Worm (Caenorhabditis elegans) whole organism, L4/young adult: ENCODE data around the gene fipr-8.

Source experiments
- W03F9.2 ChIP-seq: fragments of 150-350 bp; optimal IDR thresholded peaks from 2 replicates; lab custom pipeline; 2014; ENCODE audit warnings: missing biosample characterization, missing genetic modification characterization
- dao-5 ChIP-seq: sonication (generic microtip); optimal IDR thresholded peaks from 2 replicates; lab custom pipeline; 2016; ENCODE audit warnings: missing genotype, missing genetic modification characterization, moderate library complexity, missing compliant biosample characterization
- him-1 ChIP-seq: sonication (generic microtip); optimal IDR thresholded peaks from 2 replicates; lab custom pipeline; 2016; ENCODE audit warnings: missing genotype, missing genetic modification reagents, missing genetic modification characterization, missing compliant biosample characterization

DNA sequence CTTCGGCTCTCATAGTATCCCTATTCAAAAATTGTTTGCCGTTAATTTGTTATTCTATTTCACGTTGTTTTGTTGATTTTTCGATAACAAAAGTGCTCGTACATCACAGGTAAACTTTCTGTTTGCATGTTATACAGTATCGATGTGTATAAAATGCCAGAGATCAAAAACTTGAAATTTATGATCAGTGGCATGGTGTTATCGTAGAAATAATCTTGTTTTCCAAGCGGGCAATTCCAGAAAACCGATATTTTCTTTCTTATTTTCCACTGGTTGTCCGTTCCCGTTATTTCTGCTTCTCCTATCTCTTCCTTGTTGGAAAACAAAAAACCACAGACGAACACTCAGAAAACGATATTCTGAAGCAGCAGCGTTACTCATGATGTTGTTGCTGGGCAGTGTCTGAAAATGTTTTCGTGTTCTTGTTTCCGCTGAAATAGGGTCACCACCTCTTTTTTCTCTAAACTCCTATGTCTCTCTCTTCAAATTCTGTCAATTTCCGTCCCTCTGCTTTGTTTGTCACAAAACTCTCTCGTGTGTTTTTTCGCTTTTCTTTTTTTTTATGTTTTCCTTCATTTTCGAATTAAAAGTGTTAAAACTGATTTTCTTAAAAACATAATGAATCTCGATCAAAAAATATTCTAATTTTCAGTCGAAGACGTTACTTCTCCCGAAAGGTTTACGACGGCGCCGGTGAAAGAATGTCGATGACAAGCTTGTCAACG, 8.7 kb upstream of the fipr-8 start, which contains the start of gene akt-1:
- no peak for TF ChIP-seq him-1 (tag; lab: Kevin White, UChicago)
- TF ChIP-seq W03F9.2 (tag; lab: Kevin White, UChicago): no peak
- TF ChIP-seq dao-5 (tag; lab: Kevin White, UChicago): no peak
